Fruit fly (Drosophila melanogaster) whole organism, embryonic: Measurements from ENCODE around the gene TpnC25D.
A peak's percentile ranks its signal among the peaks of the same experiment; 100 is the strongest.

Source experiments
- Awh ChIP-seq: fragments of 200-800 bp; sonication (Bioruptor generic); IDR thresholded peaks from 2 replicates; pipeline ENCODE4, ENCODE4 v1.3.6; 2022; ENCODE audit warnings: missing biosample characterization, missing genetic modification characterization
- CG1024 ChIP-seq: fragments of 200-800 bp; sonication (Bioruptor generic); IDR thresholded peaks from 2 replicates; pipeline ENCODE4 v1.3.6; 2022; ENCODE audit warnings: missing biosample characterization, missing genetic modification characterization
- CG10565 ChIP-seq: fragments of 200-800 bp; sonication (Bioruptor generic); optimal IDR thresholded peaks from 3 replicates; lab custom pipeline; 2016; ENCODE audit warnings: missing biosample characterization, mild to moderate bottlenecking, missing genetic modification characterization
- CG11560 ChIP-seq: fragments of 200-800 bp; sonication (Bioruptor generic); IDR thresholded peaks from 3 replicates; pipeline ENCODE4 v1.3.6; 2022; ENCODE audit warnings: missing biosample characterization, missing genetic modification characterization
- CG12769 ChIP-seq: fragments of 200-800 bp; sonication (Bioruptor generic); optimal IDR thresholded peaks from 2 replicates; lab custom pipeline; 2019; ENCODE audit warnings: missing biosample characterization, mild to moderate bottlenecking, missing genetic modification characterization, moderate library complexity
- CG13287 ChIP-seq: fragments of 200-800 bp; sonication (Bioruptor generic); IDR thresholded peaks from 2 replicates; pipeline ENCODE4 v1.3.6; 2022; ENCODE audit warnings: missing biosample characterization, missing genetic modification characterization; ENCODE audit not compliant: partially characterized antibody
- CG15011 ChIP-seq: fragments of 200-800 bp; sonication (Bioruptor generic); optimal IDR thresholded peaks from 3 replicates; lab custom pipeline; 2018; ENCODE audit warnings: missing biosample characterization, mild to moderate bottlenecking, missing genetic modification characterization
- CG17359 ChIP-seq: fragments of 200-800 bp; sonication (Bioruptor generic); optimal IDR thresholded peaks from 3 replicates; lab custom pipeline; 2018; ENCODE audit warnings: missing biosample characterization, mild to moderate bottlenecking, missing genetic modification characterization, moderate library complexity
- CG30020 ChIP-seq: fragments of 200-800 bp; optimal IDR thresholded peaks from 2 replicates; lab custom pipeline; 2019; ENCODE audit warnings: missing biosample characterization, mild to moderate bottlenecking, missing genetic modification characterization, moderate library complexity
- CG30403 ChIP-seq: fragments of 200-800 bp; sonication (Bioruptor generic); optimal IDR thresholded peaks from 3 replicates; lab custom pipeline; 2016; ENCODE audit warnings: missing biosample characterization, missing genetic modification characterization
- CG31224 ChIP-seq: fragments of 200-800 bp; sonication (Bioruptor generic); IDR thresholded peaks from 2 replicates; pipeline ENCODE4 v1.3.6; 2022; ENCODE audit warnings: missing biosample characterization, missing genetic modification characterization
- CG32767 ChIP-seq: fragments of 200-800 bp; sonication (Bioruptor generic); IDR thresholded peaks from 2 replicates; pipeline ENCODE4 v1.3.6; 2022; ENCODE audit warnings: missing biosample characterization, missing genetic modification characterization
- CG3726 ChIP-seq: fragments of 200-800 bp; sonication (Bioruptor generic); IDR thresholded peaks from 3 replicates; pipeline ENCODE4, ENCODE4 v1.3.6; 2022; ENCODE audit warnings: missing biosample characterization, missing genetic modification characterization
- CG3995 ChIP-seq: fragments of 200-800 bp; sonication (Bioruptor generic); optimal IDR thresholded peaks from 3 replicates; lab custom pipeline; 2016; ENCODE audit warnings: missing biosample characterization, missing genetic modification characterization
- CG4820 ChIP-seq: fragments of 200-800 bp; sonication (Bioruptor generic); optimal IDR thresholded peaks from 3 replicates; lab custom pipeline; 2016; ENCODE audit warnings: missing biosample characterization, missing genetic modification characterization
- CG5180 ChIP-seq: fragments of 200-800 bp; sonication (Bioruptor generic); optimal IDR thresholded peaks from 3 replicates; lab custom pipeline; 2017; ENCODE audit warnings: missing biosample characterization, missing genetic modification characterization, mild to moderate bottlenecking, moderate library complexity, missing genetic modification reagents
- CG8281 ChIP-seq: fragments of 200-800 bp; sonication (Bioruptor generic); optimal IDR thresholded peaks from 2 replicates; lab custom pipeline; 2018; ENCODE audit warnings: missing biosample characterization, mild to moderate bottlenecking, missing genetic modification characterization, moderate library complexity
- CG8359 ChIP-seq: fragments of 200-800 bp; sonication (Bioruptor generic); optimal IDR thresholded peaks from 2 replicates; lab custom pipeline; 2017; ENCODE audit warnings: missing biosample characterization, mild to moderate bottlenecking, missing genetic modification characterization, borderline replicate concordance
- CG8388 ChIP-seq: fragments of 200-800 bp; sonication (Bioruptor generic); optimal IDR thresholded peaks from 2 replicates; lab custom pipeline; 2019; ENCODE audit warnings: missing biosample characterization, mild to moderate bottlenecking, missing genetic modification characterization, moderate library complexity
- Deaf1 ChIP-seq: fragments of 200-800 bp; optimal IDR thresholded peaks from 3 replicates; lab custom pipeline; 2019; ENCODE audit warnings: missing biosample characterization, mild to moderate bottlenecking, missing genetic modification characterization, moderate library complexity
- Dll ChIP-seq: fragments of 200-800 bp; sonication (Bioruptor generic); IDR thresholded peaks from 4 replicates; pipeline ENCODE4 v1.3.6; 2022; ENCODE audit warnings: missing biosample characterization, missing genetic modification characterization; ENCODE audit not compliant: partially characterized antibody
- HLH4C ChIP-seq: fragments of 200-800 bp; sonication (Bioruptor generic); IDR thresholded peaks from 3 replicates; pipeline ENCODE4 v1.3.6; 2022; ENCODE audit warnings: missing biosample characterization, missing genetic modification characterization; ENCODE audit not compliant: partially characterized antibody
- Hr3 ChIP-seq: fragments of 200-800 bp; sonication (Bioruptor generic); optimal IDR thresholded peaks from 3 replicates; lab custom pipeline; 2016; ENCODE audit warnings: missing biosample characterization, missing genetic modification characterization
- Hsf ChIP-seq: fragments of 200-800 bp; sonication (Bioruptor generic); optimal IDR thresholded peaks from 3 replicates; lab custom pipeline; 2016; ENCODE audit warnings: missing biosample characterization, missing genetic modification characterization
- NFAT ChIP-seq: fragments of 200-800 bp; sonication (Bioruptor generic); IDR thresholded peaks from 2 replicates; pipeline ENCODE4 v1.3.6; 2022; ENCODE audit warnings: missing biosample characterization, missing genetic modification characterization
- Opbp ChIP-seq: fragments of 200-800 bp; sonication (Bioruptor generic); IDR thresholded peaks from 3 replicates; pipeline ENCODE4 v1.3.6; 2022; ENCODE audit warnings: missing biosample characterization, missing genetic modification characterization; ENCODE audit not compliant: partially characterized antibody
- Ptx1 ChIP-seq: fragments of 200-800 bp; sonication (Bioruptor generic); IDR thresholded peaks from 2 replicates; pipeline ENCODE4 v1.3.6; 2022; ENCODE audit warnings: missing biosample characterization, missing genetic modification characterization
- Rx ChIP-seq: fragments of 200-800 bp; sonication (Bioruptor generic); IDR thresholded peaks from 2 replicates; pipeline ENCODE4 v1.3.6; 2022; ENCODE audit warnings: missing biosample characterization, missing genetic modification characterization
- Side ChIP-seq: fragments of 200-800 bp; sonication (Bioruptor generic); optimal IDR thresholded peaks from 2 replicates; lab custom pipeline; 2016; ENCODE audit warnings: missing biosample characterization, missing genetic modification characterization
- Ssrp ChIP-seq: fragments of 200-800 bp; sonication (Bioruptor generic); optimal IDR thresholded peaks from 2 replicates; lab custom pipeline; 2018; ENCODE audit warnings: missing biosample characterization, mild to moderate bottlenecking, missing genetic modification characterization, moderate library complexity
- Trl ChIP-seq, 3 experiments: fragments of >200 bp in 2 of 3; fragments of 200-800 bp in 1 of 3; sonication (Bioruptor generic) in 1 of 3; optimal IDR thresholded peaks; 2 replicates in 1 of 3; 3 replicates in 2 of 3; lab custom pipeline; 2016 to 2017; ENCODE audit warnings: missing biosample characterization in 1 of 3, missing genetic modification characterization in 1 of 3
- ato ChIP-seq: fragments of 200-800 bp; sonication (Bioruptor generic); IDR thresholded peaks from 2 replicates; pipeline ENCODE4 v1.3.6; 2022; ENCODE audit warnings: missing biosample characterization, missing genetic modification characterization; ENCODE audit not compliant: partially characterized antibody
- bcd ChIP-seq: fragments of 200-800 bp; sonication (Bioruptor generic); optimal IDR thresholded peaks from 2 replicates; lab custom pipeline; 2017; ENCODE audit warnings: missing biosample characterization, mild to moderate bottlenecking, missing genetic modification characterization
- chinmo ChIP-seq: fragments of 200-800 bp; sonication (Bioruptor generic); IDR thresholded peaks from 4 replicates; pipeline ENCODE4 v1.3.6; 2022; ENCODE audit warnings: missing biosample characterization, missing genetic modification characterization; ENCODE audit not compliant: partially characterized antibody
- crp ChIP-seq, 2 experiments: fragments of 200-800 bp; sonication (Bioruptor generic); optimal IDR thresholded peaks; 2 replicates in 1 of 2; 3 replicates in 1 of 2; lab custom pipeline; 2017; ENCODE audit warnings: missing biosample characterization in 2 of 2, missing genetic modification characterization in 2 of 2, mild to moderate bottlenecking in 1 of 2, moderate library complexity in 1 of 2
- dpn ChIP-seq, 2 experiments: fragments of 200-800 bp; sonication (Bioruptor generic); optimal IDR thresholded peaks; 3 replicates each; lab custom pipeline; 2016; ENCODE audit warnings: missing biosample characterization in 2 of 2, missing genetic modification characterization in 2 of 2
- ewg ChIP-seq: fragments of 200-800 bp; sonication (Bioruptor generic); optimal IDR thresholded peaks from 3 replicates; lab custom pipeline; 2017; ENCODE audit warnings: mild to moderate bottlenecking, missing biosample characterization, missing genetic modification reagents, missing genetic modification characterization
- fd96Cb ChIP-seq: fragments of 200-800 bp; sonication (Bioruptor generic); optimal IDR thresholded peaks from 2 replicates; lab custom pipeline; 2018; ENCODE audit warnings: missing biosample characterization, mild to moderate bottlenecking, missing genetic modification characterization, moderate library complexity
- gce ChIP-seq: fragments of 200-800 bp; sonication (Bioruptor generic); IDR thresholded peaks from 3 replicates; pipeline ENCODE4 v1.3.6; 2022; ENCODE audit warnings: missing biosample characterization, missing genetic modification characterization
- grau ChIP-seq: fragments of 200-800 bp; optimal IDR thresholded peaks from 3 replicates; lab custom pipeline; 2019; ENCODE audit warnings: missing biosample characterization, mild to moderate bottlenecking, missing genetic modification characterization, moderate library complexity
- hth ChIP-seq: fragments of >200 bp; optimal IDR thresholded peaks from 2 replicates; lab custom pipeline; 2017; ENCODE audit warnings: inconsistent platforms
- inv ChIP-seq: fragments of 200-800 bp; sonication (Bioruptor generic); IDR thresholded peaks from 2 replicates; pipeline ENCODE4 v1.3.6; 2022; ENCODE audit warnings: missing biosample characterization, missing genetic modification characterization; ENCODE audit not compliant: partially characterized antibody
- oc ChIP-seq: fragments of 200-800 bp; sonication (Bioruptor generic); optimal IDR thresholded peaks from 2 replicates; lab custom pipeline; 2018; ENCODE audit warnings: missing biosample characterization, mild to moderate bottlenecking, missing genetic modification characterization, moderate library complexity
- rib ChIP-seq: fragments of 200-800 bp; sonication (Bioruptor generic); IDR thresholded peaks from 2 replicates; pipeline ENCODE4 v1.3.6; 2022; ENCODE audit warnings: missing biosample characterization, missing genetic modification characterization
- shn ChIP-seq: fragments of 200-800 bp; sonication (Bioruptor generic); optimal IDR thresholded peaks from 3 replicates; lab custom pipeline; 2016; ENCODE audit warnings: missing biosample characterization, missing genetic modification characterization
- sim ChIP-seq: fragments of 200-800 bp; sonication (Bioruptor generic); IDR thresholded peaks from 2 replicates; pipeline ENCODE4 v1.3.6; 2022; ENCODE audit warnings: missing biosample characterization, missing genetic modification characterization
- sug ChIP-seq: fragments of 200-800 bp; optimal IDR thresholded peaks from 2 replicates; lab custom pipeline; 2019; ENCODE audit warnings: missing biosample characterization, mild to moderate bottlenecking, missing genetic modification characterization, moderate library complexity
- unpg ChIP-seq: fragments of 200-800 bp; sonication (Bioruptor generic); optimal IDR thresholded peaks from 3 replicates; lab custom pipeline; 2018; ENCODE audit warnings: missing biosample characterization, mild to moderate bottlenecking, missing genetic modification characterization, moderate library complexity

The TpnC25D gene

dm6 chr2L:5237899-5238566, 21.5 kb downstream of the TpnC25D start (continued):
- TF ChIP-seq Ptx1 (GFP tag; lab: Robert Waterston, UW) = peak; percentile 67
- TF ChIP-seq CG3995 (GFP tag; lab: Kevin White, UChicago) = no peak
- no peak for TF ChIP-seq hth (lab: Kevin White, UChicago)
- TF ChIP-seq CG13287 = no peak
- TF ChIP-seq CG3726 (GFP tag; lab: Robert Waterston, UW) = no peak
- no peak for TF ChIP-seq Side (GFP tag; lab: Kevin White, UChicago)
- peak; percentile 32 for TF ChIP-seq CG4820 (GFP tag; lab: Kevin White, UChicago)
- TF ChIP-seq rib (GFP tag; lab: Robert Waterston, UW) = no peak
- TF ChIP-seq crp (GFP tag; optimal IDR thresholded peaks at IDR 0.05; lab: Kevin White, UChicago) = no peak
- no peak for TF ChIP-seq sug (tag; lab: Kevin White, UChicago)
- peak; percentile 82 for TF ChIP-seq oc
- TF ChIP-seq CG12769 (tag; lab: Kevin White, UChicago) = no peak
- TF ChIP-seq shn (GFP tag; lab: Kevin White, UChicago) = no peak
- TF ChIP-seq CG11560 (tag; lab: Robert Waterston, UW) = no peak
- TF ChIP-seq fd96Cb = peak; percentile 76
- TF ChIP-seq CG30403 (GFP tag; lab: Kevin White, UChicago) = peak; percentile 55
- TF ChIP-seq Opbp = no peak
- TF ChIP-seq inv (GFP tag; lab: Robert Waterston, UW) = no peak
- no peak for TF ChIP-seq CG10565
- TF ChIP-seq CG8359 = no peak
- peak; percentile 27 for TF ChIP-seq ewg (GFP tag; lab: Kevin White, UChicago)
- no peak for TF ChIP-seq HLH4C
- TF ChIP-seq NFAT (GFP tag; lab: Robert Waterston, UW) = 0 out of 2 replicates have a peak, but pooled peaks have one; percentile 15
- TF ChIP-seq chinmo (GFP tag; lab: Robert Waterston, UW) = no peak
- peak; percentile 38 for TF ChIP-seq CG30020
- peak; percentile 65 for TF ChIP-seq CG17359 (tag; lab: Kevin White, UChicago)
- peak; percentile 42; the same call in 1 of the 2 replicates for TF ChIP-seq Awh
- peak; percentile 19 for TF ChIP-seq CG15011
- TF ChIP-seq gce (GFP tag; lab: Robert Waterston, UW) = 0 out of 3 replicates have a peak, but pooled peaks have one; percentile 18
- no peak for TF ChIP-seq CG8281 (tag; lab: Kevin White, UChicago)
- peak; percentile 88 for TF ChIP-seq CG8388
- TF ChIP-seq unpg = peak; percentile 80
- peak; percentile 17 for TF ChIP-seq bcd (GFP tag; lab: Kevin White, UChicago)
- 0 out of 2 replicates have a peak, but pooled peaks have one; percentile 19 for TF ChIP-seq CG1024
- TF ChIP-seq CG31224 (GFP tag; lab: Robert Waterston, UW) = no peak
- peak in 1 of 2 experiments; percentile 42 for TF ChIP-seq dpn (GFP tag; optimal IDR thresholded peaks at IDR 0.05; lab: Kevin White, UChicago)
- peak; percentile 80 for TF ChIP-seq Ssrp (tag; lab: Kevin White, UChicago)
- TF ChIP-seq Hr3 (GFP tag; lab: Kevin White, UChicago) = peak; percentile 65
- peak; percentile 15 for TF ChIP-seq Hsf (GFP tag; lab: Kevin White, UChicago)
- TF ChIP-seq CG5180 (GFP tag; lab: Kevin White, UChicago) = peak; percentile 11
- no peak for TF ChIP-seq ato (GFP tag; lab: Robert Waterston, UW)
- no peak for TF ChIP-seq Rx (GFP tag; lab: Robert Waterston, UW)
- no peak for TF ChIP-seq Dll (GFP tag; lab: Robert Waterston, UW)
- TF ChIP-seq Trl (optimal IDR thresholded peaks at IDR 0.05; lab: Kevin White, UChicago) = no peak
- TF ChIP-seq Trl (GFP tag; optimal IDR thresholded peaks at IDR 0.05; lab: Kevin White, UChicago) = no peak
- TF ChIP-seq Deaf1 (tag; lab: Kevin White, UChicago) = peak; percentile 17
- TF ChIP-seq sim (GFP tag; lab: Robert Waterston, UW) = 0 out of 2 replicates have a peak, but pooled peaks have one; percentile 43
- TF ChIP-seq grau (tag; lab: Kevin White, UChicago) = peak; percentile 70
- TF ChIP-seq CG32767 (GFP tag; lab: Robert Waterston, UW) = peak; percentile 22; the same call in 1 of the 2 replicates
